Fruit fly (Drosophila melanogaster) whole organism, pupa: ENCODE data around the gene Dysb.

Experiments used
- CG10348 ChIP-seq: fragments of 200-800 bp; sonication (Bioruptor generic); IDR thresholded peaks from 2 replicates; pipeline ENCODE4 v1.3.6; 2022; ENCODE audit warnings: missing biosample characterization, missing genetic modification characterization
- CG12605 ChIP-seq: fragments of 200-800 bp; sonication (Bioruptor generic); IDR thresholded peaks from 2 replicates; pipeline ENCODE4 v1.3.6; 2022; ENCODE audit warnings: missing biosample characterization, missing genetic modification characterization
- CG14655 ChIP-seq: fragments of 200-800 bp; sonication (Bioruptor generic); optimal IDR thresholded peaks from 3 replicates; lab custom pipeline; 2017; ENCODE audit warnings: mild to moderate bottlenecking, missing biosample characterization, missing genetic modification reagents, missing genetic modification characterization
- CG15710 ChIP-seq: fragments of 200-800 bp; sonication (Bioruptor generic); optimal IDR thresholded peaks from 2 replicates; lab custom pipeline; 2018; ENCODE audit warnings: missing biosample characterization, mild to moderate bottlenecking, missing genetic modification characterization, moderate library complexity
- CG32121 ChIP-seq: fragments of 200-800 bp; sonication (Bioruptor generic); IDR thresholded peaks from 2 replicates; pipeline ENCODE4 v1.3.6; 2022; ENCODE audit warnings: missing biosample characterization, missing genetic modification characterization
- D1 ChIP-seq: fragments of 200-800 bp; sonication (Bioruptor generic); optimal IDR thresholded peaks from 2 replicates; lab custom pipeline; 2018; ENCODE audit warnings: missing biosample characterization, mild to moderate bottlenecking, missing genetic modification characterization, moderate library complexity
- Pif1A ChIP-seq: fragments of 200-800 bp; sonication (Bioruptor generic); optimal IDR thresholded peaks from 3 replicates; lab custom pipeline; 2016; ENCODE audit warnings: missing biosample characterization, missing genetic modification characterization
- fd96Ca ChIP-seq: fragments of 200-800 bp; sonication (Bioruptor generic); IDR thresholded peaks from 3 replicates; pipeline ENCODE4 v1.3.6; 2022; ENCODE audit warnings: missing biosample characterization, missing genetic modification characterization
- gl ChIP-seq: fragments of 200-800 bp; sonication (Bioruptor generic); optimal IDR thresholded peaks from 2 replicates; lab custom pipeline; 2018; ENCODE audit warnings: missing biosample characterization, mild to moderate bottlenecking, missing genetic modification characterization

- TF ChIP-seq Pif1A (GFP tag; lab: Kevin White, UChicago) (peak; percentile 19), gl (peak; percentile 62), D1 (no peak), CG32121 (GFP tag; lab: Robert Waterston, UW) (0 out of 2 replicates have a peak, but pooled peaks have one; percentile 14), fd96Ca (GFP tag; lab: Robert Waterston, UW) (no peak), CG10348 (GFP tag; lab: Robert Waterston, UW) (no peak), CG15710 (tag; lab: Kevin White, UChicago) (no peak), CG12605 (GFP tag; lab: Robert Waterston, UW) (peak; percentile 56), CG14655 (peak; percentile 36)
Observed at dm6 chr3L:18889222-18889866, 21.8 kb downstream of the Dysb start.
